Worm (Caenorhabditis elegans): ENCODE results near the gene let-23.

DNA sequence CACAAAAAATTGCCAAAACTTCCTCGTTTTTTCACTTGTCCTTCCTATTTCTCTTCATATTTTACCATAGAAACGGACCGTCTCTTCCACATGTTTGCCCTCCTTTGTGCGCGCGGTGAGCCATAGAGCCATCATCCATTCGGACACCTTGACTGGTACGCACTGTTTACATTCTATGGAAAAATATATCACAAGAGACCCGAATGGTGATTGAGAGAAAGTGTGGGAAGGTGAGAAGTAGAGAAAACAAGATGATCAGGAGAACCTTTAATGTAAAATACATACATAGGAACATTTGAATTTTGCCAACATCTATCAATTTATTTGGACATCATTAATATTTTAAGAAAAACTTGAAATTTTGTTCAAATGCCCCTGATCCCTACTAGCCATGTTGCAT, 11.4 kb upstream of the let-23 start:
- no peak for TF ChIP-seq flt-1 (GFP tag; IDR thresholded peaks at IDR 0.05)
- no peak for TF ChIP-seq ref-1 (GFP tag; conservative IDR thresholded peaks at IDR 0.05)
- TF ChIP-seq ztf-23 (GFP tag; IDR thresholded peaks at IDR 0.05): no peak
- no peak for TF ChIP-seq ztf-29 (GFP tag; IDR thresholded peaks at IDR 0.05)
- no peak for TF ChIP-seq med-1 (GFP tag; optimal IDR thresholded peaks at IDR 0.05; ENCODE audit: insufficient read depth)
- TF ChIP-seq tab-1 (GFP tag; IDR thresholded peaks at IDR 0.05): no peak
